Fruit fly (Drosophila melanogaster) whole organism, prepupa: ENCODE data around the gene CG13898.

Experiments
- Blimp-1 ChIP-seq: fragments of 200-800 bp; sonication (Bioruptor generic); optimal IDR thresholded peaks from 3 replicates; lab custom pipeline; 2017; ENCODE audit warnings: missing biosample characterization, missing genetic modification characterization, mild to moderate bottlenecking, moderate library complexity, missing genetic modification reagents
- CG10631 ChIP-seq: fragments of 200-800 bp; sonication (Bioruptor generic); optimal IDR thresholded peaks from 2 replicates; lab custom pipeline; 2016; ENCODE audit warnings: missing biosample characterization, missing genetic modification characterization
- CG11902 ChIP-seq: fragments of 200-800 bp; sonication (Bioruptor generic); optimal IDR thresholded peaks from 3 replicates; lab custom pipeline; 2016; ENCODE audit warnings: missing biosample characterization, missing genetic modification characterization
- CG15336 ChIP-seq: fragments of 200-800 bp; sonication (Bioruptor generic); IDR thresholded peaks from 2 replicates; pipeline ENCODE4 v1.3.6; 2022; ENCODE audit warnings: missing biosample characterization, missing genetic modification characterization
- CG1621 ChIP-seq: fragments of 200-800 bp; sonication (Bioruptor generic); optimal IDR thresholded peaks from 3 replicates; lab custom pipeline; 2018; ENCODE audit warnings: missing biosample characterization, mild to moderate bottlenecking, missing genetic modification characterization
- CG6163 ChIP-seq: fragments of 200-800 bp; sonication (Bioruptor generic); IDR thresholded peaks from 3 replicates; pipeline ENCODE4 v1.3.6; 2022; ENCODE audit warnings: missing biosample characterization, missing genetic modification characterization
- CG6276 ChIP-seq: fragments of 200-800 bp; sonication (Bioruptor generic); optimal IDR thresholded peaks from 2 replicates; lab custom pipeline; 2017; ENCODE audit warnings: missing biosample characterization, mild to moderate bottlenecking, missing genetic modification characterization
- CG6792 ChIP-seq: fragments of 200-800 bp; sonication (Bioruptor generic); optimal IDR thresholded peaks from 3 replicates; lab custom pipeline; 2016; ENCODE audit warnings: missing biosample characterization, missing genetic modification characterization
- CG6854 ChIP-seq: fragments of 200-800 bp; sonication (Bioruptor generic); optimal IDR thresholded peaks from 2 replicates; lab custom pipeline; 2017; ENCODE audit warnings: missing biosample characterization, mild to moderate bottlenecking, missing genetic modification characterization
- CG7368 ChIP-seq: fragments of 200-800 bp; sonication (Bioruptor generic); optimal IDR thresholded peaks from 3 replicates; lab custom pipeline; 2016; ENCODE audit warnings: missing biosample characterization, missing genetic modification characterization
- CG8319 ChIP-seq: fragments of 200-800 bp; sonication (Bioruptor generic); optimal IDR thresholded peaks from 3 replicates; lab custom pipeline; 2016; ENCODE audit warnings: missing biosample characterization, missing genetic modification characterization
- CG8632 ChIP-seq: fragments of 200-800 bp; sonication (Bioruptor generic); optimal IDR thresholded peaks from 3 replicates; lab custom pipeline; 2016; ENCODE audit warnings: missing biosample characterization, missing genetic modification characterization
- Eip78C ChIP-seq: fragments of 200-800 bp; sonication (Bioruptor generic); peaks from one replicate; lab custom pipeline; 2016; ENCODE audit warnings: missing biosample characterization, missing genetic modification characterization
- Hr38 ChIP-seq: sonication (Bioruptor generic); optimal IDR thresholded peaks from 2 replicates; lab custom pipeline; 2016; ENCODE audit warnings: missing biosample characterization, missing genetic modification characterization
- Lpt ChIP-seq: fragments of 200-800 bp; sonication (Bioruptor generic); optimal IDR thresholded peaks from 3 replicates; lab custom pipeline; 2016; ENCODE audit warnings: missing biosample characterization, missing genetic modification characterization
- Met ChIP-seq: fragments of 200-800 bp; sonication (Bioruptor generic); optimal IDR thresholded peaks from 3 replicates; lab custom pipeline; 2016; ENCODE audit warnings: missing biosample characterization, missing genetic modification characterization
- Smox ChIP-seq: fragments of 200-800 bp; sonication (Bioruptor generic); optimal IDR thresholded peaks from 3 replicates; lab custom pipeline; 2016; ENCODE audit warnings: missing biosample characterization, missing genetic modification characterization
- Sox102F ChIP-seq: fragments of 200-800 bp; sonication (Bioruptor generic); optimal IDR thresholded peaks from 2 replicates; lab custom pipeline; 2016; ENCODE audit warnings: missing biosample characterization, mild to moderate bottlenecking, missing genetic modification characterization
- cyc ChIP-seq: fragments of 200-800 bp; sonication (Bioruptor generic); optimal IDR thresholded peaks from 3 replicates; lab custom pipeline; 2016; ENCODE audit warnings: missing biosample characterization, missing genetic modification characterization
- eg ChIP-seq: fragments of 200-800 bp; sonication (Bioruptor generic); IDR thresholded peaks from 3 replicates; pipeline ENCODE4 v1.3.6; 2022; ENCODE audit warnings: missing biosample characterization, missing genetic modification characterization
- lz ChIP-seq: fragments of 200-800 bp; sonication (Bioruptor generic); optimal IDR thresholded peaks from 3 replicates; lab custom pipeline; 2016; ENCODE audit warnings: missing biosample characterization, missing genetic modification characterization
- net ChIP-seq: fragments of 200-800 bp; sonication (Bioruptor generic); optimal IDR thresholded peaks from 3 replicates; lab custom pipeline; 2016; ENCODE audit warnings: missing biosample characterization, missing genetic modification characterization
- spab ChIP-seq: fragments of 200-800 bp; sonication (Bioruptor generic); optimal IDR thresholded peaks from 2 replicates; lab custom pipeline; 2017; ENCODE audit warnings: missing biosample characterization, mild to moderate bottlenecking, missing genetic modification characterization, missing genetic modification reagents
- svp ChIP-seq: fragments of 200-800 bp; sonication (Bioruptor generic); peaks from one replicate; lab custom pipeline; 2016; ENCODE audit warnings: missing biosample characterization, missing genetic modification characterization

The CG13898 gene

dm6 chr3L:753568-754156 lies 50.2 kb downstream of the CG13898 start:
- no peak for TF ChIP-seq Hr38 (GFP tag; lab: Kevin White, UChicago)
- no peak for TF ChIP-seq Blimp-1 (GFP tag; lab: Kevin White, UChicago)
- TF ChIP-seq Sox102F (GFP tag; lab: Kevin White, UChicago), result no peak
- peak; percentile 17 for TF ChIP-seq Eip78C (GFP tag; lab: Kevin White, UChicago)
- peak; percentile 1 for TF ChIP-seq net (GFP tag; lab: Kevin White, UChicago)
- no peak for TF ChIP-seq CG8319
- TF ChIP-seq CG6276 (GFP tag; lab: Kevin White, UChicago), result no peak
- TF ChIP-seq Met (GFP tag; lab: Kevin White, UChicago), result no peak
- no peak for TF ChIP-seq CG1621 (tag; lab: Kevin White, UChicago)
- no peak for TF ChIP-seq CG6792 (GFP tag; lab: Kevin White, UChicago)
- no peak for TF ChIP-seq lz (GFP tag; lab: Kevin White, UChicago)
- TF ChIP-seq CG10631 (GFP tag; lab: Kevin White, UChicago), result no peak
- TF ChIP-seq CG7368, result no peak
- no peak for TF ChIP-seq CG15336
- TF ChIP-seq CG11902 (GFP tag; lab: Kevin White, UChicago), result no peak
- TF ChIP-seq svp (GFP tag; lab: Kevin White, UChicago), result peak; percentile 33
- no peak for TF ChIP-seq Smox (GFP tag; lab: Kevin White, UChicago)
- TF ChIP-seq spab, result no peak
- no peak for TF ChIP-seq CG6854 (GFP tag; lab: Kevin White, UChicago)
- no peak for TF ChIP-seq Lpt (GFP tag; lab: Kevin White, UChicago)
- TF ChIP-seq CG8632 (GFP tag; lab: Kevin White, UChicago), result no peak
- TF ChIP-seq CG6163, result peak; percentile 55; the same call in 1 of the 3 replicates
- no peak for TF ChIP-seq cyc
- TF ChIP-seq eg, result peak; percentile 42; the same call in 1 of the 3 replicates
